Fruit fly (Drosophila melanogaster) whole organism, prepupa: ENCODE measurements around the gene CG7966.

Experiments
- Blimp-1 ChIP-seq: fragments of 200-800 bp; sonication (Bioruptor generic); optimal IDR thresholded peaks from 3 replicates; lab custom pipeline; 2017; ENCODE audit warnings: missing biosample characterization, missing genetic modification characterization, mild to moderate bottlenecking, moderate library complexity, missing genetic modification reagents
- CG10631 ChIP-seq: fragments of 200-800 bp; sonication (Bioruptor generic); optimal IDR thresholded peaks from 2 replicates; lab custom pipeline; 2016; ENCODE audit warnings: missing biosample characterization, missing genetic modification characterization
- CG10669 ChIP-seq: fragments of 200-800 bp; sonication (Bioruptor generic); optimal IDR thresholded peaks from 3 replicates; lab custom pipeline; 2018; ENCODE audit warnings: missing biosample characterization, mild to moderate bottlenecking, missing genetic modification characterization, moderate library complexity
- CG11294 ChIP-seq: fragments of 200-800 bp; sonication (Bioruptor generic); IDR thresholded peaks from 2 replicates; pipeline ENCODE4 v1.3.6; 2022; ENCODE audit warnings: missing biosample characterization, missing genetic modification characterization
- CG11762 ChIP-seq: fragments of 200-800 bp; sonication (Bioruptor generic); optimal IDR thresholded peaks from 3 replicates; lab custom pipeline; 2016; ENCODE audit warnings: missing biosample characterization, missing genetic modification characterization; ENCODE audit not compliant: insufficient read depth
- CG11902 ChIP-seq: fragments of 200-800 bp; sonication (Bioruptor generic); optimal IDR thresholded peaks from 3 replicates; lab custom pipeline; 2016; ENCODE audit warnings: missing biosample characterization, missing genetic modification characterization
- CG15336 ChIP-seq: fragments of 200-800 bp; sonication (Bioruptor generic); IDR thresholded peaks from 2 replicates; pipeline ENCODE4 v1.3.6; 2022; ENCODE audit warnings: missing biosample characterization, missing genetic modification characterization
- CG16779 ChIP-seq: fragments of 200-800 bp; sonication (Bioruptor generic); optimal IDR thresholded peaks from 3 replicates; lab custom pipeline; 2017; ENCODE audit warnings: missing biosample characterization, mild to moderate bottlenecking, missing genetic modification characterization
- CG3032 ChIP-seq: fragments of 200-800 bp; optimal IDR thresholded peaks from 2 replicates; lab custom pipeline; 2019; ENCODE audit warnings: missing biosample characterization, mild to moderate bottlenecking, missing genetic modification characterization, moderate library complexity
- CG32006 ChIP-seq: fragments of 200-800 bp; sonication (Bioruptor generic); optimal IDR thresholded peaks from 3 replicates; lab custom pipeline; 2017; ENCODE audit warnings: missing biosample characterization, mild to moderate bottlenecking, missing genetic modification characterization
- CG34406 ChIP-seq: fragments of 200-800 bp; sonication (Bioruptor generic); optimal IDR thresholded peaks from 3 replicates; lab custom pipeline; 2016; ENCODE audit warnings: missing biosample characterization, missing genetic modification characterization
- CG3919 ChIP-seq: fragments of 200-800 bp; sonication (Bioruptor generic); optimal IDR thresholded peaks from 3 replicates; lab custom pipeline; 2016; ENCODE audit warnings: missing biosample characterization, missing genetic modification characterization
- CG6163 ChIP-seq: fragments of 200-800 bp; sonication (Bioruptor generic); IDR thresholded peaks from 3 replicates; pipeline ENCODE4 v1.3.6; 2022; ENCODE audit warnings: missing biosample characterization, missing genetic modification characterization
- CG6276 ChIP-seq: fragments of 200-800 bp; sonication (Bioruptor generic); optimal IDR thresholded peaks from 2 replicates; lab custom pipeline; 2017; ENCODE audit warnings: missing biosample characterization, mild to moderate bottlenecking, missing genetic modification characterization
- CG6792 ChIP-seq: fragments of 200-800 bp; sonication (Bioruptor generic); optimal IDR thresholded peaks from 3 replicates; lab custom pipeline; 2016; ENCODE audit warnings: missing biosample characterization, missing genetic modification characterization
- CG6808 ChIP-seq: fragments of 200-800 bp; sonication (Bioruptor generic); optimal IDR thresholded peaks from 3 replicates; lab custom pipeline; 2017; ENCODE audit warnings: missing biosample characterization, missing genetic modification characterization, mild to moderate bottlenecking, moderate library complexity, missing genetic modification reagents
- CG6854 ChIP-seq: fragments of 200-800 bp; sonication (Bioruptor generic); optimal IDR thresholded peaks from 2 replicates; lab custom pipeline; 2017; ENCODE audit warnings: missing biosample characterization, mild to moderate bottlenecking, missing genetic modification characterization
- CG8119 ChIP-seq: fragments of 200-800 bp; sonication (Bioruptor generic); IDR thresholded peaks from 3 replicates; pipeline ENCODE4 v1.3.6; 2022; ENCODE audit warnings: missing biosample characterization, missing genetic modification characterization
- CG8632 ChIP-seq: fragments of 200-800 bp; sonication (Bioruptor generic); optimal IDR thresholded peaks from 3 replicates; lab custom pipeline; 2016; ENCODE audit warnings: missing biosample characterization, missing genetic modification characterization
- CG9139 ChIP-seq: fragments of 200-800 bp; sonication (Bioruptor generic); optimal IDR thresholded peaks from 3 replicates; lab custom pipeline; 2017; ENCODE audit warnings: missing biosample characterization, mild to moderate bottlenecking, missing genetic modification characterization
- Eip75B ChIP-seq: fragments of 200-800 bp; sonication (Bioruptor generic); optimal IDR thresholded peaks from 3 replicates; lab custom pipeline; 2016; ENCODE audit warnings: missing biosample characterization, missing genetic modification characterization
- Eip93F ChIP-seq: fragments of 200-800 bp; sonication (Bioruptor generic); optimal IDR thresholded peaks from 2 replicates; lab custom pipeline; 2016; ENCODE audit warnings: missing biosample characterization, mild to moderate bottlenecking, missing genetic modification characterization
- Gug ChIP-seq: fragments of 200-800 bp; sonication (Bioruptor generic); IDR thresholded peaks from 2 replicates; pipeline ENCODE4 v1.3.6; 2022; ENCODE audit warnings: missing biosample characterization, missing genetic modification characterization
- Hr39 ChIP-seq: fragments of 200-800 bp; sonication (Bioruptor generic); optimal IDR thresholded peaks from 2 replicates; lab custom pipeline; 2016; ENCODE audit warnings: missing biosample characterization, missing genetic modification characterization
- Hr4 ChIP-seq: fragments of 200-800 bp; sonication (Bioruptor generic); optimal IDR thresholded peaks from 3 replicates; lab custom pipeline; 2016; ENCODE audit warnings: missing biosample characterization, missing genetic modification characterization
- Lpt ChIP-seq: fragments of 200-800 bp; sonication (Bioruptor generic); optimal IDR thresholded peaks from 3 replicates; lab custom pipeline; 2016; ENCODE audit warnings: missing biosample characterization, missing genetic modification characterization
- Met ChIP-seq: fragments of 200-800 bp; sonication (Bioruptor generic); optimal IDR thresholded peaks from 3 replicates; lab custom pipeline; 2016; ENCODE audit warnings: missing biosample characterization, missing genetic modification characterization
- Sox14 ChIP-seq: fragments of 200-800 bp; sonication (Bioruptor generic); optimal IDR thresholded peaks from 3 replicates; lab custom pipeline; 2016; ENCODE audit warnings: missing biosample characterization, missing genetic modification characterization
- Sox15 ChIP-seq: fragments of 200-800 bp; sonication (Bioruptor generic); optimal IDR thresholded peaks from 3 replicates; lab custom pipeline; 2016; ENCODE audit warnings: missing biosample characterization, missing genetic modification characterization
- achi ChIP-seq: fragments of 200-800 bp; sonication (Bioruptor generic); optimal IDR thresholded peaks from 3 replicates; lab custom pipeline; 2016; ENCODE audit warnings: missing biosample characterization, missing genetic modification characterization
- acj6 ChIP-seq: fragments of 200-800 bp; sonication (Bioruptor generic); optimal IDR thresholded peaks from 3 replicates; lab custom pipeline; 2016; ENCODE audit warnings: missing biosample characterization, missing genetic modification characterization
- cyc ChIP-seq: fragments of 200-800 bp; sonication (Bioruptor generic); optimal IDR thresholded peaks from 3 replicates; lab custom pipeline; 2016; ENCODE audit warnings: missing biosample characterization, missing genetic modification characterization
- eg ChIP-seq: fragments of 200-800 bp; sonication (Bioruptor generic); IDR thresholded peaks from 3 replicates; pipeline ENCODE4 v1.3.6; 2022; ENCODE audit warnings: missing biosample characterization, missing genetic modification characterization
- esn ChIP-seq: fragments of 200-800 bp; sonication (Bioruptor generic); optimal IDR thresholded peaks from 2 replicates; lab custom pipeline; 2016; ENCODE audit warnings: missing biosample characterization, mild to moderate bottlenecking, missing genetic modification characterization, moderate library complexity
- fd59A ChIP-seq: fragments of 200-800 bp; sonication (Bioruptor generic); optimal IDR thresholded peaks from 2 replicates; lab custom pipeline; 2017; ENCODE audit warnings: missing biosample characterization, mild to moderate bottlenecking, missing genetic modification characterization, missing genetic modification reagents
- fd85E ChIP-seq: fragments of 200-800 bp; sonication (Bioruptor generic); optimal IDR thresholded peaks from 3 replicates; lab custom pipeline; 2016; ENCODE audit warnings: missing biosample characterization, missing genetic modification characterization
- fkh ChIP-seq: fragments of 200-800 bp; sonication (Bioruptor generic); optimal IDR thresholded peaks from 3 replicates; lab custom pipeline; 2017; ENCODE audit warnings: missing biosample characterization, mild to moderate bottlenecking, missing genetic modification characterization, moderate library complexity
- lz ChIP-seq: fragments of 200-800 bp; sonication (Bioruptor generic); optimal IDR thresholded peaks from 3 replicates; lab custom pipeline; 2016; ENCODE audit warnings: missing biosample characterization, missing genetic modification characterization
- net ChIP-seq: fragments of 200-800 bp; sonication (Bioruptor generic); optimal IDR thresholded peaks from 3 replicates; lab custom pipeline; 2016; ENCODE audit warnings: missing biosample characterization, missing genetic modification characterization
- pdm3 ChIP-seq: fragments of 200-800 bp; sonication (Bioruptor generic); optimal IDR thresholded peaks from 3 replicates; lab custom pipeline; 2016; ENCODE audit warnings: missing biosample characterization, missing genetic modification characterization
- salr ChIP-seq, 2 experiments: fragments of 200-800 bp; sonication (Bioruptor generic); optimal IDR thresholded peaks; 3 replicates each; lab custom pipeline; 2016 to 2018; ENCODE audit warnings: missing biosample characterization in 2 of 2, missing genetic modification characterization in 2 of 2, mild to moderate bottlenecking in 1 of 2
- spab ChIP-seq: fragments of 200-800 bp; sonication (Bioruptor generic); optimal IDR thresholded peaks from 2 replicates; lab custom pipeline; 2017; ENCODE audit warnings: missing biosample characterization, mild to moderate bottlenecking, missing genetic modification characterization, missing genetic modification reagents
- ss ChIP-seq, 2 experiments: fragments of 200-800 bp; sonication (Bioruptor generic); optimal IDR thresholded peaks; 2 replicates in 1 of 2; 3 replicates in 1 of 2; lab custom pipeline; 2017 to 2018; ENCODE audit warnings: mild to moderate bottlenecking in 2 of 2, missing biosample characterization in 2 of 2, missing genetic modification characterization in 2 of 2, moderate library complexity in 1 of 2
- svp ChIP-seq: fragments of 200-800 bp; sonication (Bioruptor generic); peaks from one replicate; lab custom pipeline; 2016; ENCODE audit warnings: missing biosample characterization, missing genetic modification characterization
- topi ChIP-seq: fragments of 200-800 bp; sonication (Bioruptor generic); optimal IDR thresholded peaks from 3 replicates; lab custom pipeline; 2016; ENCODE audit warnings: missing biosample characterization, missing genetic modification characterization

The CG7966 gene

DNA sequence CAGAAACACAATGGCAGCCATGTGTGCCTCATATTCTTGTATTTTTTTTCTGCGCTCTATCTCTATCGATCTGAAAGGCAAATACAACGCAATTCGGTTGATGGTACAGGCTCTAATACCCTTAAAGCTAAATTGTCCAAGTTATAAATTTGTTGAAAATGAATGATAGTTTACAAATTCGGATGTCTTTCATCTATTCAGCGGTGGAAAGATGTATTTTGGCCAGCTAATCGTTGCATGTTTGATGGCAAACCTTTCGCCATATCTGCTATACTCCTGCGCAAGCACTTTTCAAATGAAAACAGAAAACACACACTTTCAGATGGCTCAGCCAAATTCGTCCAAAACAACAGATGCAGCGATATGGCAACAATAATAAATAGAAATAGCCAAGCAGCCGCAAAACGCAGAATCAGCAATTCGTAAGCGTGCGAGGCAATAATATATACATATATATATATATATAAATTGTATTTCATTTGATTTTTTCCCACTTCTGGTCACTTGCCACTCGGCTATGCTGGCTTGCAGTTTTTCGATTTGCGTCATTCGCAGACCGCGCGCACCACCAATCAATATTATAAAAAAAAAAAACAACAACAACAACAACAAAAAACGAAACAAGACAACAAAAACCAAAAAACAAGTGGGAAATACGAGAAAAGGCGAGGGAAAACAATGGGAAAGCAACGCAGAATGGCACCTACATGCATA is 36.9 kb downstream of the CG7966 start:
- peak; percentile 55 for TF ChIP-seq CG32006
- peak; percentile 43 for TF ChIP-seq Hr4 (GFP tag; lab: Kevin White, UChicago)
- no peak for TF ChIP-seq cyc (GFP tag; lab: Kevin White, UChicago)
- TF ChIP-seq CG11294 (GFP tag; lab: Robert Waterston, UW), result peak; percentile 45; the same call in 1 of the 2 replicates
- TF ChIP-seq CG6163 (GFP tag; lab: Robert Waterston, UW), result peak; percentile 41; the same call in 2 of the 3 replicates
- TF ChIP-seq CG15336, result peak; percentile 51
- TF ChIP-seq CG8119 (GFP tag; lab: Robert Waterston, UW), result 0 out of 3 replicates have a peak, but pooled peaks have one; percentile 18
- no peak for TF ChIP-seq CG34406 (GFP tag; lab: Kevin White, UChicago)
- peak; percentile 54 for TF ChIP-seq eg (GFP tag; lab: Robert Waterston, UW)
- TF ChIP-seq, all 60 proteins: peak for 7

DNA sequence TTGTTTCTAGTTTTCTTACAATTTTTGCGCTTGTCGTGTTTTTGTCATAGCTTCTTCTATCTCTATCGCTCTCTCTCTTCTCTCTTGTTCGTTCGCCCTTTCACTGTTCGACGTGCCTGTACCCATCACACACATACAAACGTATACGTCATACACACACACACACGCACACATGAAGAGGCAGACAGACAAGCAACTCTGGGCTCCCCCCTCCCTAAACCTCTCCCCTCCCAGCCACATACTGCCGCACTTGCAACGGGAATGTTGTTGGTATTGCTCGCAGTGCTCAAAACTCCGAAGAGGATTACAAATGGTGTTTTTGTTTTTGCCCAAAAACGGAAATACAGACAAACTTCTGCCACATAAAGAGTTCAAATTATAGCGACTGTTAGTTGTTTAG is 38.3 kb downstream of the CG7966 start:
- TF ChIP-seq spab (GFP tag; lab: Kevin White, UChicago) (no peak), CG6163 (GFP tag; lab: Robert Waterston, UW) (peak; percentile 59)
- TF ChIP-seq, all 60 proteins: peak for 1

DNA sequence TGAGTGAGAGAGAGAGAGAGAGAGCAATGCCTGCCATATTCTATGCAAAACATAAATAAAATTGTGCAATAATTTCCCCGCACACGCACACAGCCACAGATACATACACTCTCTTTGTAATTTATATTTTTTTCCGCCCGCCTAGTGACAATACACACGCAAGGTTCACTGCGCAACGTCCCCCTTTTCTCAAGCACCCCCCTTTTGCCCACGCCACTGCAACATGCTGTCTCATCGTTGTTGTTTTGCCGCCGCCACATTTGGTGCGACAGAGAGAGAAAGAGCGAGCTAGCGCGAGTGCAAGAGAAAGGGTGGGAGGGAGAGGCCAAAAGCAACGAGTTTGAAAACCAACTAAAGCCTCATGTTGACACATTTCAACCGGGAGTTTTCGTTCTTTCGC is 38.9 kb downstream of the CG7966 start:
- TF ChIP-seq fkh (GFP tag; lab: Kevin White, UChicago) (peak; percentile 59), CG6276 (GFP tag; lab: Kevin White, UChicago) (peak; percentile 77), CG8119 (GFP tag; lab: Robert Waterston, UW) (peak; percentile 73; the same call in 2 of the 3 replicates), CG10669 (GFP tag; lab: Kevin White, UChicago) (peak; percentile 67), Gug (GFP tag; lab: Robert Waterston, UW) (peak; percentile 80), Sox14 (GFP tag; lab: Kevin White, UChicago) (peak; percentile 90), Met (peak; percentile 71), lz (GFP tag; lab: Kevin White, UChicago) (peak; percentile 82), Lpt (peak; percentile 76), CG3919 (GFP tag; lab: Kevin White, UChicago) (peak; percentile 72), fd85E (no peak), CG16779 (peak; percentile 53), topi (GFP tag; lab: Kevin White, UChicago) (peak; percentile 66), CG6163 (GFP tag; lab: Robert Waterston, UW) (peak; percentile 88), Eip93F (no peak), achi (GFP tag; lab: Kevin White, UChicago) (peak; percentile 62), eg (GFP tag; lab: Robert Waterston, UW) (peak; percentile 89), fd59A (GFP tag; lab: Kevin White, UChicago) (peak; percentile 33), salr (GFP tag; optimal IDR thresholded peaks at IDR 0.05; lab: Kevin White, UChicago) (peak; percentile 50 to 55), ss (GFP tag; optimal IDR thresholded peaks at IDR 0.05; lab: Kevin White, UChicago) (peak; percentile 71 to 75), esn (GFP tag; lab: Kevin White, UChicago) (peak; percentile 81), CG6792 (peak; percentile 77), acj6 (GFP tag; lab: Kevin White, UChicago) (peak; percentile 73), Hr39 (GFP tag; lab: Kevin White, UChicago) (peak; percentile 75), CG6808 (peak; percentile 69), CG11902 (GFP tag; lab: Kevin White, UChicago) (peak; percentile 65), pdm3 (GFP tag; lab: Kevin White, UChicago) (peak; percentile 78), CG3032 (tag; lab: Kevin White, UChicago) (peak; percentile 49), CG8632 (GFP tag; lab: Kevin White, UChicago) (peak; percentile 62), CG9139 (GFP tag; lab: Kevin White, UChicago) (peak; percentile 64), CG10631 (peak; percentile 72), svp (GFP tag; lab: Kevin White, UChicago) (peak; percentile 87), CG11762 (GFP tag; lab: Kevin White, UChicago) (peak; percentile 33), Blimp-1 (peak; percentile 57), net (GFP tag; lab: Kevin White, UChicago) (peak; percentile 80), cyc (GFP tag; lab: Kevin White, UChicago) (peak; percentile 74), Hr4 (GFP tag; lab: Kevin White, UChicago) (peak; percentile 74), CG6854 (GFP tag; lab: Kevin White, UChicago) (peak; percentile 26), Eip75B (peak; percentile 58), Sox15 (GFP tag; lab: Kevin White, UChicago) (peak; percentile 73), CG34406 (GFP tag; lab: Kevin White, UChicago) (peak; percentile 56)
